Fruit fly (Drosophila melanogaster) whole organism, wandering third instar larva: ENCODE results near the gene Ekar.

Source experiments
- HLH106 ChIP-seq: fragments of 200-800 bp; optimal IDR thresholded peaks from 3 replicates; lab custom pipeline; 2019; ENCODE audit warnings: missing biosample characterization, mild to moderate bottlenecking, missing genetic modification characterization, moderate library complexity
- dmrt93B ChIP-seq: fragments of 200-800 bp; sonication (Bioruptor generic); optimal IDR thresholded peaks from 2 replicates; lab custom pipeline; 2018; ENCODE audit warnings: missing biosample characterization, mild to moderate bottlenecking, missing genetic modification characterization
- pan ChIP-seq: fragments of >200 bp; optimal IDR thresholded peaks from 2 replicates; lab custom pipeline; 2017
- usp ChIP-seq: fragments of >200 bp; optimal IDR thresholded peaks from 2 replicates; lab custom pipeline; 2017; ENCODE audit warnings: missing biosample characterization, missing genetic modification characterization

DNA sequence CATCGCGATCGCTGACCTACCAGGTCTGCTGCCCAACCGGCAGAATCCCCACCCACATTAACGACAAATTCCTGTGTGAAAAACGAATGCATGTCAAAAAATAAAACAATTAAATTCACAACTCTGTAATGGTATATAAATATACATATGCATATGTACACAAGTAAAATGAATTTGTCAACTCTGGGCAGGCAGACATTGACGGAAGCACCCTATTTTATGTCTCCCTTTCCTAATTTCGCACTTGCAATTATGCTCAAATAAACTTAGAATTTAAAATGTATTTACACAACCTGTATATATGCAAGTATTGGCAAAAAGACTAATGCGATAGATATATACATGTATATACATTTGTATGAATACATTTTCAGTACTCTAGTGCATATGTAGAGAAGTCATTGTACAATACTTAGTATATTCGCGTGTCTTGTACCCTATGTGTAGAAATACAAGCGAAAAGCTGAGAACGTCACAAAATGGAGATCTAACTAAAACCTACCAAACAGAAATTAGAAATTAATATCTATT, 12.8 kb upstream of the Ekar start:
- TF ChIP-seq HLH106 (tag; lab: Kevin White, UChicago), result no peak
- no peak for TF ChIP-seq pan (lab: Kevin White, UChicago)
- TF ChIP-seq dmrt93B (GFP tag; lab: Kevin White, UChicago), result no peak
- no peak for TF ChIP-seq usp (GFP tag; lab: Kevin White, UChicago)
